Fruit fly (Drosophila melanogaster): ENCODE measurements around the gene drd.
A peak's percentile ranks its signal among the peaks of the same experiment; 100 is the strongest.

Gene drd

dm6 chrX:15076038-15076575 is 49.4 kb upstream of the drd start, which contains the start of gene Lsd-2 (continued):
- TF ChIP-seq cad (GFP tag; optimal IDR thresholded peaks at IDR 0.05) (no peak), Chrac-16 (GFP tag; optimal IDR thresholded peaks at IDR 0.05) (no peak), CG4707 (GFP tag; optimal IDR thresholded peaks at IDR 0.05) (no peak), CG13424 (tag; optimal IDR thresholded peaks at IDR 0.05) (peak; percentile 31), sens-2 (GFP tag; IDR thresholded peaks at IDR 0.05) (no peak), Ravus (GFP tag; IDR thresholded peaks at IDR 0.05) (no peak), CG9876 (GFP tag; optimal IDR thresholded peaks at IDR 0.05) (no peak), Hr78 (GFP tag; optimal IDR thresholded peaks at IDR 0.05) (no peak), peb (GFP tag; IDR thresholded peaks at IDR 0.05) (no peak), Side (GFP tag; optimal IDR thresholded peaks at IDR 0.05) (no peak), gcm2 (GFP tag; optimal IDR thresholded peaks at IDR 0.05) (no peak), ttk (GFP tag; IDR thresholded peaks at IDR 0.05) (no peak), CG12299 (tag; optimal IDR thresholded peaks at IDR 0.05) (no peak), CG17802 (tag; optimal IDR thresholded peaks at IDR 0.05) (no peak), CG17328 (GFP tag; IDR thresholded peaks at IDR 0.05) (no peak), D (optimal IDR thresholded peaks at IDR 0.05) (no peak), D (GFP tag; optimal IDR thresholded peaks at IDR 0.05) (no peak), CG10321 (GFP tag; IDR thresholded peaks at IDR 0.05) (no peak), h (optimal IDR thresholded peaks at IDR 0.05) (no peak), esg (GFP tag; conservative IDR thresholded peaks at IDR 0.05) (no peak), CG5953 (GFP tag; IDR thresholded peaks at IDR 0.05) (no peak), CG13624 (GFP tag; optimal IDR thresholded peaks at IDR 0.05) (peak; percentile 55), CG30020 (tag; optimal IDR thresholded peaks at IDR 0.05) (no peak), CG7271 (tag; optimal IDR thresholded peaks at IDR 0.05) (no peak), Fer2 (tag; optimal IDR thresholded peaks at IDR 0.05) (no peak), CG15479 (GFP tag; optimal IDR thresholded peaks at IDR 0.05) (no peak), bcd (GFP tag; optimal IDR thresholded peaks at IDR 0.05) (no peak), otp (GFP tag; IDR thresholded peaks at IDR 0.05) (0 out of 3 replicates have a peak, but pooled peaks have one; percentile 26), danr (GFP tag; IDR thresholded peaks at IDR 0.05) (no peak), Mes4 (GFP tag; optimal IDR thresholded peaks at IDR 0.05) (no peak), pfk (GFP tag; optimal IDR thresholded peaks at IDR 0.05) (peak; percentile 72), Awh (GFP tag; IDR thresholded peaks at IDR 0.05) (0 out of 2 replicates have a peak, but pooled peaks have one; percentile 46), CG6689 (GFP tag; IDR thresholded peaks at IDR 0.05) (no peak), maf-S (GFP tag; optimal IDR thresholded peaks at IDR 0.05) (no peak), CG2202 (tag; optimal IDR thresholded peaks at IDR 0.05) (no peak), CG32532 (GFP tag; IDR thresholded peaks at IDR 0.05) (peak; percentile 35; the same call in 1 of the 2 replicates), wor (GFP tag; IDR thresholded peaks at IDR 0.05) (no peak), CG11085 (GFP tag; IDR thresholded peaks at IDR 0.05) (no peak), CG9817 (tag; optimal IDR thresholded peaks at IDR 0.05) (no peak), Six4 (GFP tag; optimal IDR thresholded peaks at IDR 0.05) (no peak), CG2116 (GFP tag; optimal IDR thresholded peaks at IDR 0.05) (no peak), sug (tag; optimal IDR thresholded peaks at IDR 0.05) (peak; percentile 29), mam (GFP tag; optimal IDR thresholded peaks at IDR 0.05) (peak; percentile 27), CG32767 (GFP tag; IDR thresholded peaks at IDR 0.05) (no peak), Bgb (GFP tag; IDR thresholded peaks at IDR 0.05; ENCODE audit: partially characterized antibody) (peak; percentile 49; the same call in 1 of the 2 replicates), CG12744 (GFP tag; optimal IDR thresholded peaks at IDR 0.05) (no peak), CG8924 (tag; optimal IDR thresholded peaks at IDR 0.05) (no peak), pan (optimal IDR thresholded peaks at IDR 0.05) (no peak), pan (GFP tag; optimal IDR thresholded peaks at IDR 0.05 in 1 of 2, IDR thresholded peaks at IDR 0.05 in 1 of 2) (peak in 1 of 2 experiments; percentile 46), zfh1 (GFP tag; IDR thresholded peaks at IDR 0.05) (no peak), CG15269 (tag; optimal IDR thresholded peaks at IDR 0.05) (peak; percentile 31), Dek (tag; optimal IDR thresholded peaks at IDR 0.05) (no peak)
